Worm (Caenorhabditis elegans): ENCODE data around the gene gfi-3.

The gfi-3 gene

ce11 chrX:14480248-14480647, at the start of gene gfi-3:
Gene gfi-3, plus strand, starts transcription at chrX:14480572.
- TF ChIP-seq B0336.3 (GFP tag; IDR thresholded peaks at IDR 0.05) = 0 out of 2 replicates have a peak, but pooled peaks have one; percentile 37
- peak in 1 of 3 experiments; percentile 71 for TF ChIP-seq lin-35 (GFP tag; optimal IDR thresholded peaks at IDR 0.05)
- TF ChIP-seq dox-1 (GFP tag; IDR thresholded peaks at IDR 0.05) = peak; percentile 74
- peak; percentile 76 for TF ChIP-seq pbrm-1 (GFP tag; IDR thresholded peaks at IDR 0.05)
- TF ChIP-seq tbp1 (GFP tag; optimal IDR thresholded peaks at IDR 0.05) = peak; percentile 63
- TF ChIP-seq C17E4.6 (GFP tag; IDR thresholded peaks at IDR 0.05) = no peak
- no peak for TF ChIP-seq snpc-4 (GFP tag; optimal IDR thresholded peaks at IDR 0.05)
- peak; percentile 67 to 92 (median 89) for TF ChIP-seq snpc-4 (tag; optimal IDR thresholded peaks at IDR 0.05)
- TF ChIP-seq lin-40 (tag; optimal IDR thresholded peaks at IDR 0.05) = peak; percentile 84
- TF ChIP-seq B0261.1 (tag; optimal IDR thresholded peaks at IDR 0.05) = peak; percentile 32
- TF ChIP-seq madf-10 (tag; optimal IDR thresholded peaks at IDR 0.05) = peak; percentile 25
- TF ChIP-seq nfyb-1 (GFP tag; IDR thresholded peaks at IDR 0.05) = 0 out of 2 replicates have a peak, but pooled peaks have one; percentile 50
- no peak for TF ChIP-seq hlh-12 (tag; optimal IDR thresholded peaks at IDR 0.05)
- TF ChIP-seq madf-3 (GFP tag; IDR thresholded peaks at IDR 0.05) = 0 out of 2 replicates have a peak, but pooled peaks have one; percentile 20
- TF ChIP-seq K11D2.4 (GFP tag; IDR thresholded peaks at IDR 0.05) = 0 out of 2 replicates have a peak, but pooled peaks have one; percentile 19
- TF ChIP-seq attf-5 (GFP tag; optimal IDR thresholded peaks at IDR 0.05) = peak; percentile 74
- peak; percentile 77 for TF ChIP-seq zfh-2 (GFP tag; conservative IDR thresholded peaks at IDR 0.05)
- no peak for TF ChIP-seq mxl-1 (tag; optimal IDR thresholded peaks at IDR 0.05)
- TF ChIP-seq ceh-100 (GFP tag; IDR thresholded peaks at IDR 0.05) = 0 out of 2 replicates have a peak, but pooled peaks have one; percentile 11
- peak; percentile 70 for TF ChIP-seq nhr-80 (tag; optimal IDR thresholded peaks at IDR 0.05)
- no peak for TF ChIP-seq aptf-2 (GFP tag; conservative IDR thresholded peaks at IDR 0.05)
- TF ChIP-seq mcd-1 (GFP tag; IDR thresholded peaks at IDR 0.05) = peak; percentile 69
- peak; percentile 72 for TF ChIP-seq hmg-20 (GFP tag; IDR thresholded peaks at IDR 0.05)
- no peak for TF ChIP-seq athp-1 (tag; optimal IDR thresholded peaks at IDR 0.05)
- TF ChIP-seq ZK185.1 (tag; optimal IDR thresholded peaks at IDR 0.05; ENCODE audit: poor library complexity, severe bottlenecking) = peak; percentile 65
- no peak for TF ChIP-seq ztf-25 (GFP tag; IDR thresholded peaks at IDR 0.05)
- TF ChIP-seq ccch-3 (GFP tag; optimal IDR thresholded peaks at IDR 0.05) = no peak
- peak; percentile 79 for TF ChIP-seq hmg-1.2 (GFP tag; IDR thresholded peaks at IDR 0.05)
- TF ChIP-seq C06A6.2 (GFP tag; conservative IDR thresholded peaks at IDR 0.05) = 0 out of 2 replicates have a peak, but pooled peaks have one; percentile 33
- TF ChIP-seq Y79H2A.3 (GFP tag; conservative IDR thresholded peaks at IDR 0.05) = no peak
- peak; percentile 37 for TF ChIP-seq lin-54 (GFP tag; optimal IDR thresholded peaks at IDR 0.05)
- no peak for TF ChIP-seq hlh-26 (GFP tag; conservative IDR thresholded peaks at IDR 0.05)
- TF ChIP-seq ztf-18 (tag; optimal IDR thresholded peaks at IDR 0.05) = peak; percentile 94
- TF ChIP-seq gei-17 (GFP tag; optimal IDR thresholded peaks at IDR 0.05) = peak; percentile 35
- TF ChIP-seq rcor-1 (GFP tag; IDR thresholded peaks at IDR 0.05) = 0 out of 2 replicates have a peak, but pooled peaks have one; percentile 32
- TF ChIP-seq efl-1 (GFP tag; optimal IDR thresholded peaks at IDR 0.05) = peak; percentile 20
- TF ChIP-seq mel-28 (tag; optimal IDR thresholded peaks at IDR 0.05; ENCODE audit: borderline replicate concordance) = no peak
- peak; percentile 39 for TF ChIP-seq ztf-26 (tag; optimal IDR thresholded peaks at IDR 0.05)
- TF ChIP-seq snpc-3.4 (tag; optimal IDR thresholded peaks at IDR 0.05) = peak; percentile 2
- peak; percentile 19; the same call in 1 of the 2 replicates for TF ChIP-seq cebp-1 (GFP tag; IDR thresholded peaks at IDR 0.05)
- peak; percentile 78 for TF ChIP-seq cebp-1 (tag; optimal IDR thresholded peaks at IDR 0.05)
- peak in 1 of 2 experiments; percentile 11 for TF ChIP-seq let-607 (tag; optimal IDR thresholded peaks at IDR 0.05)
- TF ChIP-seq ceh-27 (GFP tag; optimal IDR thresholded peaks at IDR 0.05) = peak; percentile 70
- peak; percentile 40 for TF ChIP-seq K12H6.12 (tag; optimal IDR thresholded peaks at IDR 0.05)
- no peak for TF ChIP-seq cebp-2 (GFP tag; IDR thresholded peaks at IDR 0.05)
